Fruit fly (Drosophila melanogaster): Measurements from ENCODE around the gene CG31200.

Gene CG31200

dm6 chr3R:20762175-20762795, 17.1 kb upstream of the CG31200 start, which contains the start of gene CG31195 (continued):
- no peak for TF ChIP-seq CG3847 (GFP tag; IDR thresholded peaks at IDR 0.05)
- no peak for TF ChIP-seq D19B (GFP tag; optimal IDR thresholded peaks at IDR 0.05)
- no peak for TF ChIP-seq lbe (GFP tag; optimal IDR thresholded peaks at IDR 0.05)
- no peak for TF ChIP-seq trh (GFP tag; optimal IDR thresholded peaks at IDR 0.05)
- TF ChIP-seq insv (GFP tag; optimal IDR thresholded peaks at IDR 0.05): no peak
- TF ChIP-seq org-1 (GFP tag; optimal IDR thresholded peaks at IDR 0.05): no peak
- no peak for TF ChIP-seq Eip74EF (GFP tag; optimal IDR thresholded peaks at IDR 0.05)
- TF ChIP-seq CG15011 (GFP tag; optimal IDR thresholded peaks at IDR 0.05): no peak
- TF ChIP-seq CG8765 (GFP tag; IDR thresholded peaks at IDR 0.05): no peak
- TF ChIP-seq nmo (GFP tag; optimal IDR thresholded peaks at IDR 0.05): peak; percentile 59
- TF ChIP-seq crol (GFP tag; IDR thresholded peaks at IDR 0.05): no peak
- no peak for TF ChIP-seq Elba2 (GFP tag; optimal IDR thresholded peaks at IDR 0.05)
- no peak for TF ChIP-seq kni (GFP tag; optimal IDR thresholded peaks at IDR 0.05)
- no peak for TF ChIP-seq pb (GFP tag; optimal IDR thresholded peaks at IDR 0.05)

dm6 chr3R:20756429-20756828, 11.3 kb upstream of the CG31200 start, which contains the start of gene Syp:
Gene Syp (plus strand): TSS chr3R:20756729.
- TF ChIP-seq CG2120 (GFP tag; optimal IDR thresholded peaks at IDR 0.05) (no peak), CG8281 (tag; optimal IDR thresholded peaks at IDR 0.05) (no peak), CG6272 (GFP tag; IDR thresholded peaks at IDR 0.05) (no peak), bsh (GFP tag; optimal IDR thresholded peaks at IDR 0.05) (no peak), fd102C (GFP tag; optimal IDR thresholded peaks at IDR 0.05) (no peak), ssp (GFP tag; IDR thresholded peaks at IDR 0.05) (no peak), CG11456 (GFP tag; IDR thresholded peaks at IDR 0.05) (no peak)

- no peak for TF ChIP-seq Bdp1 (GFP tag; optimal IDR thresholded peaks at IDR 0.05)
- TF ChIP-seq Mes4 (GFP tag; optimal IDR thresholded peaks at IDR 0.05): no peak
- TF ChIP-seq CG9932 (GFP tag; IDR thresholded peaks at IDR 0.05): 0 out of 2 replicates have a peak, but pooled peaks have one; percentile 13
- TF ChIP-seq CG32772 (GFP tag; IDR thresholded peaks at IDR 0.05): 0 out of 2 replicates have a peak, but pooled peaks have one; percentile 5
- TF ChIP-seq Dfd (GFP tag; optimal IDR thresholded peaks at IDR 0.05): peak in 1 of 2 experiments; percentile 54
- TF ChIP-seq CG18619 (GFP tag; optimal IDR thresholded peaks at IDR 0.05): no peak
- no peak for TF ChIP-seq nom (GFP tag; optimal IDR thresholded peaks at IDR 0.05)
- no peak for TF ChIP-seq ap (GFP tag; IDR thresholded peaks at IDR 0.05)
- TF ChIP-seq CG17385 (GFP tag; optimal IDR thresholded peaks at IDR 0.05): no peak
These were observed 9.9 kb upstream of the CG31200 start for dm6 chr3R:20754991-20755390.

dm6 chr3R:20749536-20749935, 4.4 kb upstream of the CG31200 start:
- TF ChIP-seq zf30C (GFP tag; optimal IDR thresholded peaks at IDR 0.05) (no peak), dmrt11E (tag; optimal IDR thresholded peaks at IDR 0.05) (no peak), onecut (GFP tag; IDR thresholded peaks at IDR 0.05) (no peak), Bteb2 (GFP tag; optimal IDR thresholded peaks at IDR 0.05) (no peak), CG8478 (optimal IDR thresholded peaks at IDR 0.05) (peak; percentile 9), Ets65A (GFP tag) (peak; percentile 92), CHES-1-like (GFP tag; optimal IDR thresholded peaks at IDR 0.05) (no peak)
